Fruit fly (Drosophila melanogaster): ENCODE measurements around the gene CG10405.

Gene CG10405

dm6 chr3R:16482276-16482675 lies 28.0 kb downstream of the CG10405 start, which contains the start of gene Sdhaf3 (continued):
- no peak for TF ChIP-seq CG7271 (tag; optimal IDR thresholded peaks at IDR 0.05)
- TF ChIP-seq Gsc (GFP tag; IDR thresholded peaks at IDR 0.05), result no peak
- TF ChIP-seq ac (GFP tag; optimal IDR thresholded peaks at IDR 0.05), result no peak
- TF ChIP-seq CG17568 (GFP tag; optimal IDR thresholded peaks at IDR 0.05), result no peak
- TF ChIP-seq row (GFP tag; IDR thresholded peaks at IDR 0.05), result no peak
- peak; percentile 17 for TF ChIP-seq CG12659 (GFP tag; optimal IDR thresholded peaks at IDR 0.05)
- no peak for TF ChIP-seq Bdp1 (GFP tag; optimal IDR thresholded peaks at IDR 0.05)
- TF ChIP-seq vfl (GFP tag; optimal IDR thresholded peaks at IDR 0.05), result peak; percentile 19
- peak; percentile 15 for TF ChIP-seq CG14710 (tag; optimal IDR thresholded peaks at IDR 0.05)
- TF ChIP-seq Ets97D (GFP tag; optimal IDR thresholded peaks at IDR 0.05), result peak; percentile 19
- no peak for TF ChIP-seq CG14014 (GFP tag; IDR thresholded peaks at IDR 0.05)
- TF ChIP-seq mam (GFP tag; optimal IDR thresholded peaks at IDR 0.05), result peak; percentile 18
- TF ChIP-seq CG4820 (GFP tag; optimal IDR thresholded peaks at IDR 0.05), result no peak
- no peak for TF ChIP-seq CG9817 (tag; optimal IDR thresholded peaks at IDR 0.05)
- no peak for TF ChIP-seq odd (GFP tag; optimal IDR thresholded peaks at IDR 0.05)
- TF ChIP-seq cas (GFP tag; IDR thresholded peaks at IDR 0.05), result no peak
- TF ChIP-seq CG4617 (GFP tag; optimal IDR thresholded peaks at IDR 0.05; ENCODE audit: borderline replicate concordance), result peak; percentile 5
- peak; percentile 31; the same call in 1 of the 2 replicates for TF ChIP-seq CG3847 (GFP tag; IDR thresholded peaks at IDR 0.05)
- no peak for TF ChIP-seq CG12071 (GFP tag; optimal IDR thresholded peaks at IDR 0.05)
- TF ChIP-seq C15 (GFP tag; IDR thresholded peaks at IDR 0.05), result no peak
- no peak for TF ChIP-seq trh (GFP tag; optimal IDR thresholded peaks at IDR 0.05)
- TF ChIP-seq zfh2 (GFP tag; optimal IDR thresholded peaks at IDR 0.05), result no peak
- 0 out of 3 replicates have a peak, but pooled peaks have one; percentile 14 for TF ChIP-seq CG16813 (GFP tag; IDR thresholded peaks at IDR 0.05; ENCODE audit: partially characterized antibody)
- no peak for TF ChIP-seq br (optimal IDR thresholded peaks at IDR 0.05)
- TF ChIP-seq BEAF-32 (GFP tag; optimal IDR thresholded peaks at IDR 0.05), result peak; percentile 32
- TF ChIP-seq Tbp (GFP tag; optimal IDR thresholded peaks at IDR 0.05), result no peak
- TF ChIP-seq lab (GFP tag; optimal IDR thresholded peaks at IDR 0.05), result no peak
- peak; percentile 78 for TF ChIP-seq Med (GFP tag)
- no peak for TF ChIP-seq p53 (GFP tag; optimal IDR thresholded peaks at IDR 0.05)
- no peak for TF ChIP-seq CG4360 (GFP tag; IDR thresholded peaks at IDR 0.05)
- no peak for TF ChIP-seq crol (GFP tag; IDR thresholded peaks at IDR 0.05)
- no peak for TF ChIP-seq bbx (GFP tag; IDR thresholded peaks at IDR 0.05; ENCODE audit: partially characterized antibody)
- peak; percentile 89 for TF ChIP-seq Dp (GFP tag; optimal IDR thresholded peaks at IDR 0.05)
- TF ChIP-seq dimm (GFP tag; IDR thresholded peaks at IDR 0.05), result no peak
- no peak for TF ChIP-seq CG1647 (GFP tag; optimal IDR thresholded peaks at IDR 0.05)
- peak; percentile 47; the same call in 1 of the 2 replicates for TF ChIP-seq MBD-R2 (GFP tag; IDR thresholded peaks at IDR 0.05)
- TF ChIP-seq Meics (GFP tag; optimal IDR thresholded peaks at IDR 0.05), result no peak
- TF ChIP-seq Ravus (GFP tag; IDR thresholded peaks at IDR 0.05), result no peak
- 0 out of 3 replicates have a peak, but pooled peaks have one; percentile 5 for TF ChIP-seq zfh1 (GFP tag; IDR thresholded peaks at IDR 0.05)
- TF ChIP-seq pzg (GFP tag; optimal IDR thresholded peaks at IDR 0.05), result peak; percentile 56
- TF ChIP-seq HmgZ (tag; optimal IDR thresholded peaks at IDR 0.05), result peak; percentile 18
- no peak for TF ChIP-seq dmrt99B (tag; optimal IDR thresholded peaks at IDR 0.05)
- TF ChIP-seq CG8478 (optimal IDR thresholded peaks at IDR 0.05), result no peak
- no peak for TF ChIP-seq Ptx1 (GFP tag; IDR thresholded peaks at IDR 0.05)
- TF ChIP-seq bowl (GFP tag; IDR thresholded peaks at IDR 0.05), result no peak
- no peak for TF ChIP-seq gem (tag; optimal IDR thresholded peaks at IDR 0.05)
- no peak for TF ChIP-seq sd (tag; optimal IDR thresholded peaks at IDR 0.05)
- TF ChIP-seq kay (GFP tag; optimal IDR thresholded peaks at IDR 0.05), result no peak
- no peak for TF ChIP-seq Optix (GFP tag; IDR thresholded peaks at IDR 0.05)
- TF ChIP-seq knrl (GFP tag; IDR thresholded peaks at IDR 0.05; ENCODE audit: partially characterized antibody), result no peak
- no peak for TF ChIP-seq CG15696 (tag; optimal IDR thresholded peaks at IDR 0.05)
- no peak for TF ChIP-seq CG18476 (GFP tag; optimal IDR thresholded peaks at IDR 0.05)
